Worm (Caenorhabditis elegans): Measurements from ENCODE around the gene F53A3.7.

ce11 chrIII:1977424-1977823 lies 26.1 kb downstream of the F53A3.7 start:
- TF ChIP-seq mep-1 (tag; optimal IDR thresholded peaks at IDR 0.05) (no peak), snpc-4 (tag; optimal IDR thresholded peaks at IDR 0.05) (no peak), nhr-28 (tag; optimal IDR thresholded peaks at IDR 0.05) (no peak), ham-2 (GFP tag; optimal IDR thresholded peaks at IDR 0.05) (no peak), nhr-237 (tag; optimal IDR thresholded peaks at IDR 0.05) (no peak), unc-62 (GFP tag; optimal IDR thresholded peaks at IDR 0.05) (no peak), mab-5 (tag; optimal IDR thresholded peaks at IDR 0.05) (no peak), pha-4 (tag; optimal IDR thresholded peaks at IDR 0.05) (no peak), ztf-11 (tag; optimal IDR thresholded peaks at IDR 0.05) (no peak), sptf-1 (tag; optimal IDR thresholded peaks at IDR 0.05) (no peak), nhr-12 (tag; optimal IDR thresholded peaks at IDR 0.05) (no peak), lsy-2 (tag; optimal IDR thresholded peaks at IDR 0.05) (no peak), ces-1 (GFP tag; optimal IDR thresholded peaks at IDR 0.05) (no peak), unc-39 (tag; optimal IDR thresholded peaks at IDR 0.05) (no peak)

Data from whole organism, mixed stage, embryonic.